Worm (Caenorhabditis elegans) whole organism, L1 larva: ENCODE measurements around the gene C26B2.7.
A peak's percentile ranks its signal among the peaks of the same experiment; 100 is the strongest.

Source experiments
- C04F5.9 ChIP-seq: sonication (generic microtip); optimal IDR thresholded peaks from 2 replicates; lab custom pipeline; 2016; ENCODE audit warnings: missing genetic modification characterization, missing compliant biosample characterization
- blmp-1 ChIP-seq: fragments of 150-350 bp; optimal IDR thresholded peaks from 2 replicates; lab custom pipeline; 2014; ENCODE audit warnings: missing biosample characterization, missing genetic modification characterization
- ceh-63 ChIP-seq: fragments of 200-800 bp; sonication (Bioruptor generic); optimal IDR thresholded peaks from 2 replicates; lab custom pipeline; 2018; ENCODE audit warnings: mild to moderate bottlenecking, missing genetic modification characterization, missing compliant biosample characterization
- ceh-82 ChIP-seq, 3 experiments: fragments of 150-350 bp in 1 of 3; sonication (generic microtip) in 2 of 3; optimal IDR thresholded peaks; 2 replicates each; lab custom pipeline; 2014 to 2017; ENCODE audit warnings: missing biosample characterization in 3 of 3, missing genetic modification characterization in 3 of 3
- ceh-88 ChIP-seq: fragments of 200-800 bp; sonication (Bioruptor generic); IDR thresholded peaks from 2 replicates; pipeline ENCODE4 v1.3.6; 2022; ENCODE audit warnings: missing genetic modification characterization, missing compliant biosample characterization
- ces-1 ChIP-seq: fragments of 150-350 bp; optimal IDR thresholded peaks from 2 replicates; lab custom pipeline; 2014; ENCODE audit warnings: missing biosample characterization, missing genetic modification reagents, missing genetic modification characterization
- dpl-1 ChIP-seq, 3 experiments: fragments of 150-350 bp in 2 of 3; sonication (generic microtip) in 1 of 3; optimal IDR thresholded peaks; 2 replicates each; lab custom pipeline; 2014 to 2017; ENCODE audit warnings: missing biosample characterization in 3 of 3, missing genetic modification characterization in 3 of 3, missing genetic modification reagents in 3 of 3
- efl-1 ChIP-seq, 4 experiments: fragments of 150-350 bp; optimal IDR thresholded peaks in 3 of 4; peaks in 1 of 4; 1 replicate in 1 of 4; 2 replicates in 3 of 4; lab custom pipeline; 2014; ENCODE audit warnings: missing biosample characterization in 2 of 4, missing genetic modification characterization in 2 of 4, missing genetic modification reagents in 2 of 4
- egl-13 ChIP-seq: sonication (generic microtip); optimal IDR thresholded peaks from 2 replicates; lab custom pipeline; 2016; ENCODE audit warnings: missing genotype, missing genetic modification reagents, missing genetic modification characterization, missing compliant biosample characterization
- elt-2 ChIP-seq: sonication (generic microtip); optimal IDR thresholded peaks from 2 replicates; lab custom pipeline; 2016; ENCODE audit warnings: missing genetic modification characterization, mild to moderate bottlenecking, inconsistent platforms, missing compliant biosample characterization, missing genetic modification reagents
- elt-3 ChIP-seq, 6 experiments: fragments of 150-350 bp in 1 of 6; sonication (generic microtip); optimal IDR thresholded peaks; 2 replicates each; lab custom pipeline; 2017 to 2018; ENCODE audit warnings: missing biosample characterization in 6 of 6, missing genetic modification characterization in 6 of 6, inconsistent platforms in 1 of 6
- fkh-10 ChIP-seq: sonication (generic microtip); optimal IDR thresholded peaks from 2 replicates; lab custom pipeline; 2017; ENCODE audit warnings: missing biosample characterization, missing genetic modification reagents, missing genetic modification characterization
- fkh-8 ChIP-seq: sonication (generic microtip); optimal IDR thresholded peaks from 2 replicates; lab custom pipeline; 2016; ENCODE audit warnings: mild to moderate bottlenecking, missing genetic modification characterization, missing compliant biosample characterization
- fos-1 ChIP-seq: fragments of 150-350 bp; optimal IDR thresholded peaks from 2 replicates; lab custom pipeline; 2014; ENCODE audit warnings: missing biosample characterization, missing genetic modification characterization
- grh-1 ChIP-seq: fragments of 200-800 bp; sonication (Bioruptor generic); IDR thresholded peaks from 2 replicates; pipeline ENCODE4 v1.3.6; 2022; ENCODE audit warnings: missing genetic modification reagents, missing genetic modification characterization, missing compliant biosample characterization
- irx-1 ChIP-seq: sonication (generic microtip); optimal IDR thresholded peaks from 2 replicates; lab custom pipeline; 2016; ENCODE audit warnings: missing genetic modification characterization, missing compliant biosample characterization
- isw-1 ChIP-seq: fragments of 200-800 bp; sonication (Bioruptor generic); IDR thresholded peaks from 2 replicates; pipeline ENCODE4 v1.3.6; 2022; ENCODE audit warnings: missing genetic modification characterization, missing compliant biosample characterization
- lin-13 ChIP-seq: fragments of 150-350 bp; optimal IDR thresholded peaks from 2 replicates; lab custom pipeline; 2014; ENCODE audit warnings: missing biosample characterization, missing genetic modification reagents, missing genetic modification characterization
- lin-14 ChIP-seq: fragments of 200-800 bp; sonication (Bioruptor generic); optimal IDR thresholded peaks from 2 replicates; lab custom pipeline; 2018; ENCODE audit warnings: mild to moderate bottlenecking, missing genetic modification characterization, moderate library complexity, missing compliant biosample characterization
- lin-15B ChIP-seq: fragments of 150-350 bp; sonication (generic microtip); optimal IDR thresholded peaks from 3 replicates; lab custom pipeline; 2014; ENCODE audit warnings: missing biosample characterization, missing genetic modification characterization
- lin-35 ChIP-seq, 2 experiments: fragments of 150-350 bp; optimal IDR thresholded peaks; 2 replicates each; lab custom pipeline; 2014; ENCODE audit warnings: missing biosample characterization in 2 of 2, missing genetic modification characterization in 2 of 2, missing genetic modification reagents in 2 of 2
- lsy-2 ChIP-seq, 2 experiments: fragments of 150-350 bp; optimal IDR thresholded peaks; 2 replicates each; lab custom pipeline; 2014; ENCODE audit warnings: missing biosample characterization in 2 of 2, missing genetic modification characterization in 2 of 2
- mdl-1 ChIP-seq, 2 experiments: fragments of 150-350 bp; optimal IDR thresholded peaks; 2 replicates each; lab custom pipeline; 2014 to 2017; ENCODE audit warnings: missing biosample characterization in 2 of 2, missing genetic modification characterization in 2 of 2, inconsistent platforms in 1 of 2
- mef-2 ChIP-seq: fragments of 150-350 bp; optimal IDR thresholded peaks from 2 replicates; lab custom pipeline; 2014; ENCODE audit warnings: missing biosample characterization, missing genetic modification characterization
- mep-1 ChIP-seq: fragments of 150-350 bp; optimal IDR thresholded peaks from 2 replicates; lab custom pipeline; 2014; ENCODE audit warnings: missing biosample characterization, missing genetic modification characterization
- nhr-11 ChIP-seq: fragments of 150-350 bp; optimal IDR thresholded peaks from 2 replicates; lab custom pipeline; 2014; ENCODE audit warnings: missing biosample characterization, missing genetic modification characterization
- nhr-19 ChIP-seq: fragments of 200-800 bp; sonication (Bioruptor generic); conservative IDR thresholded peaks from 2 replicates; pipeline ENCODE4 v1.3.6; 2022; ENCODE audit warnings: missing genetic modification characterization, missing compliant biosample characterization
- nhr-20 ChIP-seq: sonication (generic microtip); optimal IDR thresholded peaks from 2 replicates; lab custom pipeline; 2016; ENCODE audit warnings: mild to moderate bottlenecking, missing genetic modification characterization, missing compliant biosample characterization
- nhr-28 ChIP-seq: fragments of 150-350 bp; optimal IDR thresholded peaks from 2 replicates; lab custom pipeline; 2014; ENCODE audit warnings: missing biosample characterization, missing genetic modification characterization
- nhr-47 ChIP-seq: sonication (generic microtip); optimal IDR thresholded peaks from 2 replicates; lab custom pipeline; 2016; ENCODE audit warnings: mild to moderate bottlenecking, missing genetic modification characterization, moderate library complexity, missing compliant biosample characterization
- nhr-71 ChIP-seq: sonication (generic microtip); optimal IDR thresholded peaks from 2 replicates; lab custom pipeline; 2016; ENCODE audit warnings: mild to moderate bottlenecking, missing genetic modification characterization, moderate library complexity, missing compliant biosample characterization
- nhr-77 ChIP-seq: fragments of 150-350 bp; optimal IDR thresholded peaks from 2 replicates; lab custom pipeline; 2014; ENCODE audit warnings: missing biosample characterization, missing genetic modification characterization
- nhr-85 ChIP-seq: sonication (generic microtip); peaks from one replicate; lab custom pipeline; 2016; ENCODE audit warnings: missing genetic modification characterization, inconsistent platforms, missing compliant biosample characterization
- snpc-4 ChIP-seq: fragments of 150-350 bp; optimal IDR thresholded peaks from 2 replicates; lab custom pipeline; 2014; ENCODE audit warnings: missing biosample characterization, missing genetic modification characterization
- snu-23 ChIP-seq: sonication (generic microtip); optimal IDR thresholded peaks from 2 replicates; lab custom pipeline; 2016; ENCODE audit warnings: missing genetic modification characterization, missing compliant biosample characterization
- swsn-7 ChIP-seq: sonication (generic microtip); optimal IDR thresholded peaks from 2 replicates; lab custom pipeline; 2016; ENCODE audit warnings: missing genetic modification characterization, missing compliant biosample characterization
- tbx-2 ChIP-seq: sonication (generic microtip); optimal IDR thresholded peaks from 2 replicates; lab custom pipeline; 2016; ENCODE audit warnings: missing genetic modification characterization, missing compliant biosample characterization
- unc-30 ChIP-seq: sonication (generic microtip); optimal IDR thresholded peaks from 2 replicates; lab custom pipeline; 2017; ENCODE audit warnings: missing biosample characterization, missing genetic modification characterization
- unc-86 ChIP-seq: sonication (generic microtip); optimal IDR thresholded peaks from 2 replicates; lab custom pipeline; 2016; ENCODE audit warnings: missing genetic modification characterization, missing compliant biosample characterization
- zag-1 ChIP-seq: fragments of 150-350 bp; optimal IDR thresholded peaks from 2 replicates; lab custom pipeline; 2014; ENCODE audit warnings: missing biosample characterization, missing genetic modification characterization
- ztf-4 ChIP-seq: fragments of 150-350 bp; optimal IDR thresholded peaks from 2 replicates; lab custom pipeline; 2014; ENCODE audit warnings: missing biosample characterization, missing genetic modification characterization

The C26B2.7 gene

DNA sequence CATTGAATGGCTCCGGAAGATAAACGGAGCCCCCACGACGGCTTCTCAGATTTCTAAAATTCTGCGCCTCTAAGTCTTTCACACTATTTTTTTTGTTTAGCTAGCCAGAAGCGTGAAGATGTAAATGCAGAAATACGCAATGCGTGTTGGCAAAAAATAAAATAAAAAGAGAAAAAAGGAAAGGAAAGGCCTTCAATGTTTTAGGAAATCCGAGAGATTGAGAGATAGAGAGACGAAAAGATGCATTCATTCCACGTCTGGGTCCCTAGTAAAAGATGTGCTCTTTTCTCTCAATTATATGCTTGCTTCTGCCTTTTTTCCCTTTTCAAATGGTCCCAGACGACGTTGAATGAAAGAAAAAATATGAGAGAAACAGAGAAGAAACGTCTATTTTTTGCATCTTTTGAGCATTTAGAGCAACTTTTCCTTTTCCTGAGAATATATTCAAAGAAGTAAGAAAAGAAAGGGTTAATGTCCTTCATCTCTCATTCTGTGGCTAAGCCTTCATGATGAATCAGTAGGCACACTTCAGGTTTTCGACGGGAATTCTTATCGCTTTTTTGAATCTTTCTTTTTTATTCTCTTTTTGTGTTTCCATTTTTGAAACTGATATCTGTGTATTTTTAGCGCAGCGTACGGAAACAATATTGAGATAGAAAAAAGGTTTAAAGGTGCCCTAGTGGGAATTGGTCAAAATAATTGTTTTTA is 24.7 kb downstream of the C26B2.7 start:
- TF ChIP-seq lin-13 (GFP tag; lab: Kevin White, UChicago) (no peak), nhr-28 (tag; lab: Kevin White, UChicago) (no peak), egl-13 (peak; percentile 49), nhr-85 (tag; lab: Kevin White, UChicago) (peak; percentile 71), mef-2 (tag; lab: Kevin White, UChicago) (peak; percentile 23), nhr-47 (tag; lab: Kevin White, UChicago) (peak; percentile 25), irx-1 (tag; lab: Kevin White, UChicago) (peak; percentile 73), ceh-82 (tag; optimal IDR thresholded peaks at IDR 0.05; lab: Kevin White, UChicago) (peak in 1 of 3 experiments; percentile 31), efl-1 (optimal IDR thresholded peaks at IDR 0.05; lab: Kevin White, UChicago) (peak in 1 of 2 experiments; percentile 17), efl-1 (GFP tag; optimal IDR thresholded peaks at IDR 0.05 in 1 of 2; lab: Kevin White, UChicago) (peak in 1 of 2 experiments; percentile 75), fkh-10 (GFP tag; lab: Kevin White, UChicago) (peak; percentile 89), nhr-71 (peak; percentile 61), dpl-1 (GFP tag; optimal IDR thresholded peaks at IDR 0.05; lab: Kevin White, UChicago) (peak in 1 of 3 experiments; percentile 14), snu-23 (GFP tag; lab: Kevin White, UChicago) (peak; percentile 32), lin-15B (tag; lab: Kevin White, UChicago) (no peak), tbx-2 (tag; lab: Kevin White, UChicago) (peak; percentile 36), fkh-8 (tag; lab: Kevin White, UChicago) (no peak), elt-2 (tag; lab: Kevin White, UChicago) (no peak), snpc-4 (tag; lab: Kevin White, UChicago) (peak; percentile 7), lin-14 (GFP tag; lab: Kevin White, UChicago) (peak; percentile 92), lsy-2 (tag; optimal IDR thresholded peaks at IDR 0.05; lab: Kevin White, UChicago) (peak in 1 of 2 experiments; percentile 48), isw-1 (GFP tag; lab: Robert Waterston, UW) (peak; percentile 44), swsn-7 (tag; lab: Kevin White, UChicago) (peak; percentile 37), unc-86 (tag; lab: Kevin White, UChicago) (peak; percentile 51)

ce11 chrIV:8042005-8042404 is 25.9 kb downstream of the C26B2.7 start:
- TF ChIP-seq grh-1 (peak; percentile 83), unc-30 (tag; lab: Kevin White, UChicago) (no peak), nhr-20 (tag; lab: Kevin White, UChicago) (peak; percentile 65), fos-1 (tag; lab: Kevin White, UChicago) (no peak), ceh-63 (GFP tag; lab: Kevin White, UChicago) (no peak), lin-35 (GFP tag; optimal IDR thresholded peaks at IDR 0.05; lab: Kevin White, UChicago) (peak in 1 of 2 experiments; percentile 29), snu-23 (GFP tag; lab: Kevin White, UChicago) (peak; percentile 59), elt-3 (tag; optimal IDR thresholded peaks at IDR 0.05; lab: Kevin White, UChicago) (peak in 2 of 6 experiments; percentile 33 to 64), nhr-19 (GFP tag; lab: Robert Waterston, UW) (peak; percentile 23; the same call in 1 of the 2 replicates), lsy-2 (tag; optimal IDR thresholded peaks at IDR 0.05; lab: Kevin White, UChicago) (peak in 1 of 2 experiments; percentile 1), ztf-4 (tag; lab: Kevin White, UChicago) (no peak), elt-2 (tag; lab: Kevin White, UChicago) (no peak), nhr-11 (tag; lab: Kevin White, UChicago) (no peak), efl-1 (optimal IDR thresholded peaks at IDR 0.05; lab: Kevin White, UChicago) (no peak), efl-1 (GFP tag; optimal IDR thresholded peaks at IDR 0.05 in 1 of 2; lab: Kevin White, UChicago) (peak in 1 of 2 experiments; percentile 43), ceh-88 (no peak), blmp-1 (peak; percentile 82), mep-1 (tag; lab: Kevin White, UChicago) (peak; percentile 40), nhr-77 (tag; lab: Kevin White, UChicago) (peak; percentile 26), zag-1 (tag; lab: Kevin White, UChicago) (no peak), C04F5.9 (tag; lab: Kevin White, UChicago) (no peak), nhr-71 (peak; percentile 42), lin-14 (GFP tag; lab: Kevin White, UChicago) (peak; percentile 79), mdl-1 (tag; optimal IDR thresholded peaks at IDR 0.05; lab: Kevin White, UChicago) (peak in 1 of 2 experiments; percentile 7), nhr-85 (tag; lab: Kevin White, UChicago) (peak; percentile 91), ces-1 (GFP tag; lab: Kevin White, UChicago) (no peak), tbx-2 (tag; lab: Kevin White, UChicago) (no peak)
